Fruit fly (Drosophila melanogaster) whole organism, embryonic: Measurements from ENCODE around the gene CG31360.

ENCODE experiments used
- BEAF-32 ChIP-seq: fragments of 200-800 bp; sonication (Bioruptor generic); optimal IDR thresholded peaks from 3 replicates; lab custom pipeline; 2017; ENCODE audit warnings: missing biosample characterization, missing genetic modification characterization, mild to moderate bottlenecking, moderate library complexity, missing genetic modification reagents
- Bteb2 ChIP-seq: fragments of 200-800 bp; sonication (Bioruptor generic); optimal IDR thresholded peaks from 2 replicates; lab custom pipeline; 2016; ENCODE audit warnings: missing biosample characterization, missing genetic modification characterization
- CG10209 ChIP-seq: fragments of 200-800 bp; sonication (Bioruptor generic); optimal IDR thresholded peaks from 3 replicates; lab custom pipeline; 2017; ENCODE audit warnings: missing biosample characterization, mild to moderate bottlenecking, missing genetic modification characterization, missing genetic modification reagents
- CG10959 ChIP-seq: fragments of 200-800 bp; sonication (Bioruptor generic); IDR thresholded peaks from 2 replicates; pipeline ENCODE4 v1.3.6; 2022; ENCODE audit warnings: missing biosample characterization, missing genetic modification characterization
- CG11723 ChIP-seq: fragments of 200-800 bp; sonication (Bioruptor generic); optimal IDR thresholded peaks from 2 replicates; lab custom pipeline; 2017; ENCODE audit warnings: missing biosample characterization, mild to moderate bottlenecking, missing genetic modification characterization
- CG12659 ChIP-seq: fragments of 200-800 bp; sonication (Bioruptor generic); optimal IDR thresholded peaks from 3 replicates; lab custom pipeline; 2017; ENCODE audit warnings: mild to moderate bottlenecking, missing biosample characterization, missing genetic modification reagents, missing genetic modification characterization
- CG12769 ChIP-seq: fragments of 200-800 bp; sonication (Bioruptor generic); optimal IDR thresholded peaks from 2 replicates; lab custom pipeline; 2019; ENCODE audit warnings: missing biosample characterization, mild to moderate bottlenecking, missing genetic modification characterization, moderate library complexity
- CG13123 ChIP-seq: fragments of 200-800 bp; sonication (Bioruptor generic); optimal IDR thresholded peaks from 2 replicates; lab custom pipeline; 2016; ENCODE audit warnings: missing biosample characterization, missing genetic modification characterization
- CG14710 ChIP-seq: fragments of 200-800 bp; sonication (Bioruptor generic); optimal IDR thresholded peaks from 3 replicates; lab custom pipeline; 2019; ENCODE audit warnings: missing biosample characterization, mild to moderate bottlenecking, missing genetic modification characterization, moderate library complexity
- CG15601 ChIP-seq: fragments of 200-800 bp; sonication (Bioruptor generic); optimal IDR thresholded peaks from 3 replicates; lab custom pipeline; 2019; ENCODE audit warnings: missing biosample characterization, mild to moderate bottlenecking, missing genetic modification characterization, moderate library complexity
- CG16779 ChIP-seq: fragments of 200-800 bp; sonication (Bioruptor generic); IDR thresholded peaks from 2 replicates; pipeline ENCODE4 v1.3.6; 2022; ENCODE audit warnings: missing biosample characterization, missing genetic modification characterization
- CG16863 ChIP-seq: fragments of 200-800 bp; sonication (Bioruptor generic); optimal IDR thresholded peaks from 3 replicates; lab custom pipeline; 2016; ENCODE audit warnings: missing biosample characterization, missing genetic modification characterization
- CG17359 ChIP-seq: fragments of 200-800 bp; sonication (Bioruptor generic); optimal IDR thresholded peaks from 3 replicates; lab custom pipeline; 2018; ENCODE audit warnings: missing biosample characterization, mild to moderate bottlenecking, missing genetic modification characterization, moderate library complexity
- CG17361 ChIP-seq: fragments of 200-800 bp; sonication (Bioruptor generic); IDR thresholded peaks from 3 replicates; pipeline ENCODE4 v1.3.6; 2022; ENCODE audit warnings: missing biosample characterization, missing genetic modification characterization
- CG18764 ChIP-seq: fragments of 200-800 bp; sonication (Bioruptor generic); optimal IDR thresholded peaks from 3 replicates; lab custom pipeline; 2016; ENCODE audit warnings: missing biosample characterization, missing genetic modification characterization
- CG2199 ChIP-seq: fragments of 200-800 bp; sonication (Bioruptor generic); IDR thresholded peaks from 3 replicates; pipeline ENCODE4 v1.3.6; 2022; ENCODE audit warnings: missing biosample characterization, missing genetic modification characterization
- CG2678 ChIP-seq: fragments of 200-800 bp; sonication (Bioruptor generic); optimal IDR thresholded peaks from 3 replicates; lab custom pipeline; 2019; ENCODE audit warnings: missing biosample characterization, mild to moderate bottlenecking, missing genetic modification characterization, moderate library complexity
- CG2875 ChIP-seq: fragments of 200-800 bp; sonication (Bioruptor generic); optimal IDR thresholded peaks from 2 replicates; lab custom pipeline; 2017; ENCODE audit warnings: missing biosample characterization, mild to moderate bottlenecking, missing genetic modification characterization, missing genetic modification reagents
- CG30020 ChIP-seq: fragments of 200-800 bp; optimal IDR thresholded peaks from 2 replicates; lab custom pipeline; 2019; ENCODE audit warnings: missing biosample characterization, mild to moderate bottlenecking, missing genetic modification characterization, moderate library complexity
- CG3065 ChIP-seq: fragments of 200-800 bp; sonication (Bioruptor generic); optimal IDR thresholded peaks from 2 replicates; lab custom pipeline; 2016; ENCODE audit warnings: missing biosample characterization, missing genetic modification characterization
- CG31441 ChIP-seq: fragments of 200-800 bp; sonication (Bioruptor generic); IDR thresholded peaks from 2 replicates; pipeline ENCODE4 v1.3.6; 2022; ENCODE audit warnings: missing biosample characterization, missing genetic modification characterization
- CG7357 ChIP-seq: fragments of 200-800 bp; sonication (Bioruptor generic); IDR thresholded peaks from 3 replicates; pipeline ENCODE4 v1.3.6; 2022; ENCODE audit warnings: missing biosample characterization, missing genetic modification characterization
- CG7987 ChIP-seq: fragments of 200-800 bp; sonication (Bioruptor generic); optimal IDR thresholded peaks from 2 replicates; lab custom pipeline; 2018; ENCODE audit warnings: missing biosample characterization, mild to moderate bottlenecking, missing genetic modification characterization, moderate library complexity
- CG8281 ChIP-seq: fragments of 200-800 bp; sonication (Bioruptor generic); optimal IDR thresholded peaks from 2 replicates; lab custom pipeline; 2018; ENCODE audit warnings: missing biosample characterization, mild to moderate bottlenecking, missing genetic modification characterization, moderate library complexity
- CG9215 ChIP-seq: fragments of 200-800 bp; sonication (Bioruptor generic); IDR thresholded peaks from 2 replicates; pipeline ENCODE4 v1.3.6; 2022; ENCODE audit warnings: missing biosample characterization, missing genetic modification characterization
- CG9932 ChIP-seq: fragments of 200-800 bp; sonication (Bioruptor generic); IDR thresholded peaks from 2 replicates; pipeline ENCODE4 v1.3.6; 2022; ENCODE audit warnings: missing biosample characterization, missing genetic modification characterization
- Deaf1 ChIP-seq: fragments of 200-800 bp; optimal IDR thresholded peaks from 3 replicates; lab custom pipeline; 2019; ENCODE audit warnings: missing biosample characterization, mild to moderate bottlenecking, missing genetic modification characterization, moderate library complexity
- Dek ChIP-seq: fragments of 200-800 bp; sonication (Bioruptor generic); optimal IDR thresholded peaks from 3 replicates; lab custom pipeline; 2019; ENCODE audit warnings: missing biosample characterization, mild to moderate bottlenecking, missing genetic modification characterization, moderate library complexity
- Doc2 ChIP-seq: fragments of 200-800 bp; sonication (Bioruptor generic); IDR thresholded peaks from 2 replicates; pipeline ENCODE4 v1.3.6; 2022; ENCODE audit warnings: missing biosample characterization, missing genetic modification characterization
- Dref ChIP-seq: fragments of 200-800 bp; sonication (Bioruptor generic); IDR thresholded peaks from 2 replicates; pipeline ENCODE4 v1.3.6; 2022; ENCODE audit warnings: missing biosample characterization, missing genetic modification characterization
- E2f1 ChIP-seq: fragments of 200-800 bp; sonication (Bioruptor generic); IDR thresholded peaks from 2 replicates; pipeline ENCODE4 v1.3.6; 2022; ENCODE audit warnings: missing biosample characterization, missing genetic modification characterization
- Gug ChIP-seq: fragments of 200-800 bp; sonication (Bioruptor generic); IDR thresholded peaks from 4 replicates; pipeline ENCODE4 v1.3.6; 2022; ENCODE audit warnings: missing biosample characterization, missing genetic modification characterization
- HLHmδ ChIP-seq: fragments of 200-800 bp; sonication (Bioruptor generic); optimal IDR thresholded peaks from 2 replicates; lab custom pipeline; 2018; ENCODE audit warnings: missing biosample characterization, mild to moderate bottlenecking, missing genetic modification characterization, moderate library complexity
- Hr51 ChIP-seq, 2 experiments: fragments of 200-800 bp; sonication (Bioruptor generic); optimal IDR thresholded peaks; 2 replicates in 1 of 2; 3 replicates in 1 of 2; lab custom pipeline; 2016 to 2018; ENCODE audit warnings: missing biosample characterization in 2 of 2, missing genetic modification characterization in 2 of 2, mild to moderate bottlenecking in 1 of 2, moderate library complexity in 1 of 2
- abd-A ChIP-seq: fragments of 200-800 bp; sonication (Bioruptor generic); optimal IDR thresholded peaks from 3 replicates; lab custom pipeline; 2019; ENCODE audit warnings: missing biosample characterization, mild to moderate bottlenecking, missing genetic modification characterization, moderate library complexity
- ac ChIP-seq: fragments of 200-800 bp; sonication (Bioruptor generic); optimal IDR thresholded peaks from 3 replicates; lab custom pipeline; 2017; ENCODE audit warnings: missing biosample characterization, mild to moderate bottlenecking, missing genetic modification characterization
- ap ChIP-seq: fragments of 200-800 bp; sonication (Bioruptor generic); IDR thresholded peaks from 2 replicates; pipeline ENCODE4 v1.3.6; 2022; ENCODE audit warnings: missing biosample characterization, missing genetic modification characterization
- ara ChIP-seq: fragments of 200-800 bp; sonication (Bioruptor generic); IDR thresholded peaks from 2 replicates; pipeline ENCODE4 v1.3.6; 2022; ENCODE audit warnings: missing biosample characterization, missing genetic modification characterization
- az2 ChIP-seq: fragments of 200-800 bp; sonication (Bioruptor generic); optimal IDR thresholded peaks from 3 replicates; lab custom pipeline; 2016; ENCODE audit warnings: missing biosample characterization, missing genetic modification characterization
- cg ChIP-seq: fragments of 200-800 bp; sonication (Bioruptor generic); optimal IDR thresholded peaks from 3 replicates; lab custom pipeline; 2019; ENCODE audit warnings: missing biosample characterization, mild to moderate bottlenecking, missing genetic modification characterization, moderate library complexity
- ci ChIP-seq: fragments of 200-800 bp; sonication (Bioruptor generic); IDR thresholded peaks from 3 replicates; pipeline ENCODE4 v1.3.6; 2022; ENCODE audit warnings: missing biosample characterization, missing genetic modification characterization
- crol ChIP-seq: fragments of 200-800 bp; sonication (Bioruptor generic); IDR thresholded peaks from 2 replicates; pipeline ENCODE4 v1.3.6; 2022; ENCODE audit warnings: missing biosample characterization, missing genetic modification characterization
- fd96Cb ChIP-seq: fragments of 200-800 bp; sonication (Bioruptor generic); optimal IDR thresholded peaks from 2 replicates; lab custom pipeline; 2018; ENCODE audit warnings: missing biosample characterization, mild to moderate bottlenecking, missing genetic modification characterization, moderate library complexity
- kni ChIP-seq: fragments of 200-800 bp; sonication (Bioruptor generic); optimal IDR thresholded peaks from 3 replicates; lab custom pipeline; 2017; ENCODE audit warnings: mild to moderate bottlenecking, missing biosample characterization, missing genetic modification reagents, missing genetic modification characterization
- nmo ChIP-seq: fragments of 200-800 bp; sonication (Bioruptor generic); optimal IDR thresholded peaks from 2 replicates; lab custom pipeline; 2018; ENCODE audit warnings: missing biosample characterization, mild to moderate bottlenecking, missing genetic modification characterization, moderate library complexity
- nom ChIP-seq: fragments of 200-800 bp; sonication (Bioruptor generic); optimal IDR thresholded peaks from 2 replicates; lab custom pipeline; 2017; ENCODE audit warnings: missing biosample characterization, missing genetic modification characterization, mild to moderate bottlenecking, moderate library complexity, missing genetic modification reagents
- org-1 ChIP-seq: fragments of 200-800 bp; sonication (Bioruptor generic); optimal IDR thresholded peaks from 2 replicates; lab custom pipeline; 2017; ENCODE audit warnings: missing biosample characterization, missing genetic modification characterization
- pan ChIP-seq, 4 experiments: fragments of >200 bp in 3 of 4; fragments of 200-800 bp in 1 of 4; sonication (Bioruptor generic) in 1 of 4; optimal IDR thresholded peaks in 3 of 4; IDR thresholded peaks in 1 of 4; 2 replicates each; pipeline versions ENCODE4 v1.3.6 to Lab custom; 2017 to 2022; ENCODE audit warnings: missing biosample characterization in 2 of 4, missing genetic modification characterization in 2 of 4, mixed read lengths in 1 of 4
- pita ChIP-seq: fragments of 200-800 bp; sonication (Bioruptor generic); optimal IDR thresholded peaks from 2 replicates; lab custom pipeline; 2017; ENCODE audit warnings: missing biosample characterization, mild to moderate bottlenecking, missing genetic modification characterization
- ro ChIP-seq: fragments of 200-800 bp; sonication (Bioruptor generic); IDR thresholded peaks from 2 replicates; pipeline ENCODE4 v1.3.6; 2022; ENCODE audit warnings: missing biosample characterization, missing genetic modification characterization

The CG31360 gene

DNA sequence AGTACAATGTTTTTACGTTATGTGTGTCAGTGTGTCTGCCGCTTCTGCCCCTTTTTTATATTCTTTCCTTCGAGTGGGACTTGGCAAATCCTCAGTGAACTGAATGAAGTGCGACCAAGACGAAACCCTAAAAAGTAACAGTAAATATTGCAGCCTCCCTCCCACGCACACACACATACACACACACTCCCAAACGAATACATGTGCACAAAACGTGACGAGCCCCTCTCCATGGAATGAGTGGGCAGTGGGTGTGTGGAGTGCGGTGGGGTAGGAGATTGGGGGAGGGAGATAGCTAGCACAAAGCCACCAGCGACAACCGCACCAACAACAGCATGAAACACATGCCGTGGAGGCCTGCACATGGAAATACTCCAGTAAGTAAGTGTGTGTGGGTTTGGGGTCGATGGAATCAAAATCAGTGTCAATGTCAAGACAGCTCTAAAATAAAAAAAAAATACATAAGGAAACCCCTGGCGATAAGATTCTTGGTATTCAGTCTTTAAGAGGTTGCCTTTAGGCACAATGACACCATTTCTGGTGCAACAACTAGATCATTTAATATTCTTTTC lies 30.0 kb downstream of the CG31360 start (continued):
- TF ChIP-seq CG17361 (GFP tag; lab: Robert Waterston, UW), result no peak
- 0 out of 3 replicates have a peak, but pooled peaks have one; percentile 5 for TF ChIP-seq ci (GFP tag; lab: Robert Waterston, UW)
- TF ChIP-seq CG12769 (tag; lab: Kevin White, UChicago), result peak; percentile 21
- TF ChIP-seq nmo (GFP tag; lab: Kevin White, UChicago), result no peak
- TF ChIP-seq Deaf1, result peak; percentile 41
- no peak for TF ChIP-seq CG9215 (GFP tag; lab: Robert Waterston, UW)
- no peak for TF ChIP-seq CG15601 (tag; lab: Kevin White, UChicago)
- TF ChIP-seq CG8281, result no peak
- TF ChIP-seq CG9932 (GFP tag; lab: Robert Waterston, UW), result 0 out of 2 replicates have a peak, but pooled peaks have one; percentile 17
- TF ChIP-seq Dek (tag; lab: Kevin White, UChicago), result no peak
- no peak for TF ChIP-seq Doc2 (GFP tag; lab: Robert Waterston, UW)
- TF ChIP-seq CG18764 (GFP tag; lab: Kevin White, UChicago), result no peak
- TF ChIP-seq CG10959 (GFP tag; lab: Robert Waterston, UW), result no peak
- TF ChIP-seq ac (GFP tag; lab: Kevin White, UChicago), result no peak
- TF ChIP-seq Gug (GFP tag; lab: Robert Waterston, UW), result no peak
- TF ChIP-seq crol (GFP tag; lab: Robert Waterston, UW), result peak; percentile 97
- TF ChIP-seq ro (GFP tag; lab: Robert Waterston, UW), result no peak
- TF ChIP-seq CG16779 (GFP tag; lab: Robert Waterston, UW), result 0 out of 2 replicates have a peak, but pooled peaks have one; percentile 16
- no peak for TF ChIP-seq pan (optimal IDR thresholded peaks at IDR 0.05; lab: Kevin White, UChicago)
- no peak for TF ChIP-seq pan (GFP tag; optimal IDR thresholded peaks at IDR 0.05 in 1 of 2, IDR thresholded peaks at IDR 0.05 in 1 of 2)
- no peak for TF ChIP-seq pita
- TF ChIP-seq Hr51 (GFP tag; optimal IDR thresholded peaks at IDR 0.05; lab: Kevin White, UChicago), result no peak
- TF ChIP-seq CG16863, result no peak
- no peak for TF ChIP-seq ara (GFP tag; lab: Robert Waterston, UW)
- TF ChIP-seq abd-A, result peak; percentile 55
- peak; percentile 79 for TF ChIP-seq cg (GFP tag; lab: Kevin White, UChicago)
- no peak for TF ChIP-seq HLHmδ (GFP tag; lab: Kevin White, UChicago)
- TF ChIP-seq az2 (GFP tag; lab: Kevin White, UChicago), result no peak
- TF ChIP-seq CG2875 (GFP tag; lab: Kevin White, UChicago), result no peak
- peak; percentile 83 for TF ChIP-seq CG7987
- TF ChIP-seq CG31441 (GFP tag; lab: Robert Waterston, UW), result no peak
- TF ChIP-seq nom (GFP tag; lab: Kevin White, UChicago), result no peak
- TF ChIP-seq CG13123, result no peak
- no peak for TF ChIP-seq BEAF-32 (GFP tag; lab: Kevin White, UChicago)
- no peak for TF ChIP-seq Dref (GFP tag; lab: Robert Waterston, UW)
- no peak for TF ChIP-seq CG12659 (GFP tag; lab: Kevin White, UChicago)
- TF ChIP-seq CG17359, result peak; percentile 24
- TF ChIP-seq CG11723, result no peak
- TF ChIP-seq CG2678 (tag; lab: Kevin White, UChicago), result no peak
- TF ChIP-seq CG10209 (GFP tag; lab: Kevin White, UChicago), result no peak
- TF ChIP-seq CG7357, result no peak
- TF ChIP-seq Bteb2 (GFP tag; lab: Kevin White, UChicago), result no peak
- no peak for TF ChIP-seq org-1 (GFP tag; lab: Kevin White, UChicago)
- no peak for TF ChIP-seq ap (GFP tag; lab: Robert Waterston, UW)
- no peak for TF ChIP-seq CG2199
- no peak for TF ChIP-seq CG14710 (tag; lab: Kevin White, UChicago)
- TF ChIP-seq kni (GFP tag; lab: Kevin White, UChicago), result peak; percentile 41
- no peak for TF ChIP-seq fd96Cb (tag; lab: Kevin White, UChicago)
- TF ChIP-seq CG30020 (tag; lab: Kevin White, UChicago), result no peak
- TF ChIP-seq CG3065 (GFP tag; lab: Kevin White, UChicago), result no peak
- TF ChIP-seq E2f1 (GFP tag; lab: Robert Waterston, UW), result no peak
